Worm (Caenorhabditis elegans) whole organism, late embryonic: ENCODE results near the gene col-144.

Source experiments
- C08G9.2 ChIP-seq: sonication (generic microtip); optimal IDR thresholded peaks from 2 replicates; lab custom pipeline; 2016; ENCODE audit warnings: mild to moderate bottlenecking, missing genetic modification characterization, moderate library complexity, missing compliant biosample characterization
- ama-1 ChIP-seq: fragments of 150-350 bp; optimal IDR thresholded peaks from 2 replicates; lab custom pipeline; 2014
- ceh-19 ChIP-seq: fragments of 200-800 bp; sonication (Bioruptor generic); optimal IDR thresholded peaks from 2 replicates; lab custom pipeline; 2018; ENCODE audit warnings: mild to moderate bottlenecking, missing genetic modification characterization, missing compliant biosample characterization
- hlh-30 ChIP-seq: sonication (generic microtip); optimal IDR thresholded peaks from 2 replicates; lab custom pipeline; 2017; ENCODE audit warnings: antibody characterized with exemption, missing genetic modification characterization, missing compliant biosample characterization; ENCODE audit not compliant: insufficient read depth
- nhr-11 ChIP-seq: fragments of 150-350 bp; optimal IDR thresholded peaks from 2 replicates; lab custom pipeline; 2014; ENCODE audit warnings: missing biosample characterization, missing genetic modification characterization
- npax-4 ChIP-seq: sonication (generic microtip); optimal IDR thresholded peaks from 2 replicates; lab custom pipeline; 2016; ENCODE audit warnings: missing genetic modification characterization, missing compliant biosample characterization
- syd-9 ChIP-seq: sonication (generic microtip); optimal IDR thresholded peaks from 2 replicates; lab custom pipeline; 2016; ENCODE audit warnings: mild to moderate bottlenecking, missing genetic modification characterization, moderate library complexity, missing compliant biosample characterization

DNA sequence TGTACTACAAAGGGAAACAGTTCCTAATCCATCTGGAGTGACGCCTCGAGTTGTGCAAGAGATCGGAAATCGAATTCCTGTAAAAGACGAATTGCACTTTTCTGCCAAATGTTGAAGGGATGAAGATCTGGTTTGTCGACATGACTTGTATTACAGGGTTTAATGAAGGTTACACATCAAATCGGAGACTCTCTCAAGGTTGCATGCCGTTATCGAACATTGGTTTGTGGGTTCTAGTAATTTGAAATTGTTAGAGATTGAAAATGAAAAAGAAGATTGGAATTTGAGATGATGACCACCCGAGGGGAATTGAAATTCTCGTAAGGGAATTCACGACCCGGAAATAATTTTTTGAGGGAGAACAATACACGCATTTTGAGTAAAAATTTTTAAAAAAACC lies 5.9 kb upstream of the col-144 start:
- no peak for TF ChIP-seq ama-1
- TF ChIP-seq nhr-11 (tag; lab: Kevin White, UChicago) = no peak
- TF ChIP-seq syd-9 = no peak
- TF ChIP-seq C08G9.2 = no peak
- TF ChIP-seq ceh-19 (GFP tag; lab: Kevin White, UChicago) = no peak
- TF ChIP-seq npax-4 = no peak
- no peak for TF ChIP-seq hlh-30
